Worm (Caenorhabditis elegans): ENCODE measurements around the gene nlp-68.

Gene nlp-68

DNA sequence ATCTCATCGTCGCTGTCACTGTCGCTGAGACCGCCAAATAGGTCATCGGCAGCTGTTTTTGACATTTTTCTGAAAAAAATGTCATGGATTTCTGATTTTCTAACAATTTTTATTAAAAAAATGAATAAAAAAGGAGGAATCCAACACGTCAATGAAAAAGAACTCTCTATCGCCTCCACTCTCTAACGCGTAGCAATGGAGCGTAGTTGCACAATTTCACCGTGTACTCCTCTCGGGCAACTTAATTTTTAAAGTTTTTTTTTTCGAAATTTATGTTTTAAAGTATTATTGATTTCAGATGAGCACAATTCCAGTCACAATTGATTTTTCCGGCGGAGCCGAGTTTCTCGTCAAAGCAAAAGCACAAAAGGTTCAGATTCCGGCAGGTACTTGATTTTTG lies 33.8 kb downstream of the nlp-68 start, which contains the start of the genes taf-11.3 and urm-1 (continued):
- TF ChIP-seq hrde-1 (tag; optimal IDR thresholded peaks at IDR 0.05; ENCODE audit: borderline replicate concordance) (no peak), ztf-28 (GFP tag; IDR thresholded peaks at IDR 0.05) (no peak), attf-6 (GFP tag; IDR thresholded peaks at IDR 0.05) (no peak), ZK185.1 (tag; optimal IDR thresholded peaks at IDR 0.05; ENCODE audit: poor library complexity, severe bottlenecking) (peak; percentile 30), hlh-12 (tag; optimal IDR thresholded peaks at IDR 0.05) (no peak), tbp1 (GFP tag; optimal IDR thresholded peaks at IDR 0.05) (peak; percentile 35), Y53F4B.3 (GFP tag; IDR thresholded peaks at IDR 0.05) (no peak), F55B11.4 (tag; optimal IDR thresholded peaks at IDR 0.05; ENCODE audit: borderline replicate concordance, insufficient read depth) (no peak), sea-2 (GFP tag; IDR thresholded peaks at IDR 0.05) (no peak), egl-44 (GFP tag; IDR thresholded peaks at IDR 0.05) (no peak), ceh-27 (GFP tag; optimal IDR thresholded peaks at IDR 0.05) (no peak), F22D6.2 (tag; optimal IDR thresholded peaks at IDR 0.05) (no peak), ceh-40 (GFP tag; IDR thresholded peaks at IDR 0.05) (no peak), fkh-3 (tag; optimal IDR thresholded peaks at IDR 0.05) (no peak), nfya-1 (tag; optimal IDR thresholded peaks at IDR 0.05; ENCODE audit: borderline replicate concordance, insufficient read depth) (no peak), snpc-4 (GFP tag; optimal IDR thresholded peaks at IDR 0.05) (no peak), snpc-4 (tag; optimal IDR thresholded peaks at IDR 0.05) (peak in 2 of 4 experiments; percentile 11 to 69), lsy-27 (tag; optimal IDR thresholded peaks at IDR 0.05; ENCODE audit: borderline replicate concordance, insufficient read depth) (no peak), lin-54 (GFP tag; optimal IDR thresholded peaks at IDR 0.05) (peak; percentile 49), ceh-91 (GFP tag; IDR thresholded peaks at IDR 0.05) (no peak), sptf-2 (GFP tag; optimal IDR thresholded peaks at IDR 0.05) (no peak), C17E4.6 (GFP tag; IDR thresholded peaks at IDR 0.05) (no peak), madf-6 (GFP tag; IDR thresholded peaks at IDR 0.05) (peak; percentile 67; the same call in 1 of the 2 replicates), lin-35 (GFP tag; optimal IDR thresholded peaks at IDR 0.05) (peak in 1 of 3 experiments; percentile 51), tlf-1 (GFP tag; optimal IDR thresholded peaks at IDR 0.05) (no peak), madf-8 (GFP tag; conservative IDR thresholded peaks at IDR 0.05) (peak; percentile 24; the same call in 1 of the 2 replicates), nhr-80 (tag; optimal IDR thresholded peaks at IDR 0.05) (no peak), F23B12.7 (tag; optimal IDR thresholded peaks at IDR 0.05; ENCODE audit: insufficient read depth) (peak; percentile 16), cebp-1 (GFP tag; IDR thresholded peaks at IDR 0.05) (no peak), cebp-1 (tag; optimal IDR thresholded peaks at IDR 0.05) (no peak), Y56A3A.18 (GFP tag; IDR thresholded peaks at IDR 0.05) (no peak), him-1 (tag; optimal IDR thresholded peaks at IDR 0.05) (no peak), ets-4 (GFP tag; optimal IDR thresholded peaks at IDR 0.05) (no peak), nfya-2 (GFP tag; IDR thresholded peaks at IDR 0.05) (no peak), ztf-22 (GFP tag; optimal IDR thresholded peaks at IDR 0.05) (no peak), unc-130 (GFP tag; optimal IDR thresholded peaks at IDR 0.05) (no peak), Y67H2A.10 (GFP tag; conservative IDR thresholded peaks at IDR 0.05) (no peak), snpc-1.1 (tag; optimal IDR thresholded peaks at IDR 0.05; ENCODE audit: insufficient read depth) (peak; percentile 49), lin-26 (GFP tag; IDR thresholded peaks at IDR 0.05) (no peak), nhr-120 (GFP tag; IDR thresholded peaks at IDR 0.05) (no peak), ceh-100 (GFP tag; IDR thresholded peaks at IDR 0.05) (peak; percentile 31; the same call in 1 of the 2 replicates), F33H1.4 (GFP tag; IDR thresholded peaks at IDR 0.05) (peak; percentile 55; the same call in 1 of the 2 replicates), B0019.2 (GFP tag; conservative IDR thresholded peaks at IDR 0.05) (no peak), akir-1 (GFP tag; optimal IDR thresholded peaks at IDR 0.05) (no peak), dpff-1 (tag; optimal IDR thresholded peaks at IDR 0.05) (no peak), nhr-90 (tag; optimal IDR thresholded peaks at IDR 0.05) (no peak), lir-1 (GFP tag; conservative IDR thresholded peaks at IDR 0.05) (no peak), snpc-1.3 (tag; optimal IDR thresholded peaks at IDR 0.05; ENCODE audit: insufficient read depth) (peak; percentile 15)
